Worm (Caenorhabditis elegans): ENCODE data around the gene ech-4.
A peak's percentile ranks its signal among the peaks of the same experiment; 100 is the strongest.

The ech-4 gene

ce11 chrII:10861723-10862486, 41.1 kb downstream of the ech-4 start:
- TF ChIP-seq tbx-11 (GFP tag; IDR thresholded peaks at IDR 0.05) = no peak
- no peak for TF ChIP-seq tra-4 (tag; optimal IDR thresholded peaks at IDR 0.05)
- no peak for TF ChIP-seq ama-1 (optimal IDR thresholded peaks at IDR 0.05)
- no peak for TF ChIP-seq B0310.2 (tag; optimal IDR thresholded peaks at IDR 0.05)
- TF ChIP-seq tbx-37 (GFP tag; conservative IDR thresholded peaks at IDR 0.05) = no peak
- TF ChIP-seq F13C5.2 (tag; optimal IDR thresholded peaks at IDR 0.05) = no peak
- no peak for TF ChIP-seq hmg-4 (GFP tag; optimal IDR thresholded peaks at IDR 0.05)
- no peak for TF ChIP-seq ceh-36 (tag; optimal IDR thresholded peaks at IDR 0.05)
- no peak for TF ChIP-seq sea-1 (GFP tag; conservative IDR thresholded peaks at IDR 0.05)
- TF ChIP-seq scrt-1 (GFP tag; IDR thresholded peaks at IDR 0.05) = no peak
- no peak for TF ChIP-seq ets-7 (tag; optimal IDR thresholded peaks at IDR 0.05)
- TF ChIP-seq pes-1 (GFP tag; IDR thresholded peaks at IDR 0.05) = no peak
- TF ChIP-seq aly-1 (tag; optimal IDR thresholded peaks at IDR 0.05) = no peak

ce11 chrII:10862749-10863656, 42.2 kb downstream of the ech-4 start:
- TF ChIP-seq hmbx-1 (tag; optimal IDR thresholded peaks at IDR 0.05) (no peak), tbx-37 (GFP tag; conservative IDR thresholded peaks at IDR 0.05) (no peak), flt-1 (GFP tag; IDR thresholded peaks at IDR 0.05) (no peak), tbx-11 (GFP tag; IDR thresholded peaks at IDR 0.05) (no peak), hmg-4 (GFP tag; optimal IDR thresholded peaks at IDR 0.05) (no peak), sea-1 (GFP tag; conservative IDR thresholded peaks at IDR 0.05) (no peak)

ce11 chrII:10867219-10867618, 46.4 kb downstream of the ech-4 start:
- TF ChIP-seq tra-4 (tag; optimal IDR thresholded peaks at IDR 0.05) (no peak), hnd-1 (tag; optimal IDR thresholded peaks at IDR 0.05) (no peak), ceh-36 (tag; optimal IDR thresholded peaks at IDR 0.05) (no peak), B0310.2 (tag; optimal IDR thresholded peaks at IDR 0.05) (no peak), scrt-1 (GFP tag; IDR thresholded peaks at IDR 0.05) (no peak), ama-1 (optimal IDR thresholded peaks at IDR 0.05) (no peak), pes-1 (GFP tag; IDR thresholded peaks at IDR 0.05) (no peak), tbx-11 (GFP tag; IDR thresholded peaks at IDR 0.05) (no peak), ets-7 (tag; optimal IDR thresholded peaks at IDR 0.05) (no peak), hmbx-1 (tag; optimal IDR thresholded peaks at IDR 0.05) (no peak), tbx-37 (GFP tag; conservative IDR thresholded peaks at IDR 0.05) (no peak), flt-1 (GFP tag; IDR thresholded peaks at IDR 0.05) (no peak), F13C5.2 (tag; optimal IDR thresholded peaks at IDR 0.05) (no peak), sea-1 (GFP tag; conservative IDR thresholded peaks at IDR 0.05) (no peak), ceh-13 (GFP tag; optimal IDR thresholded peaks at IDR 0.05) (no peak), hmg-4 (GFP tag; optimal IDR thresholded peaks at IDR 0.05) (no peak), aly-1 (tag; optimal IDR thresholded peaks at IDR 0.05) (no peak)

ce11 chrII:10868670-10869246, 47.9 kb downstream of the ech-4 start, which contains the start of the genes gmps-1 and cap-2:
Gene gmps-1 (minus strand): TSS chrII:10868720.
Gene cap-2 (plus strand): TSS chrII:10869196.
- TF ChIP-seq hmbx-1 (tag; optimal IDR thresholded peaks at IDR 0.05) = no peak
- peak; percentile 88 for TF ChIP-seq F13C5.2 (tag; optimal IDR thresholded peaks at IDR 0.05)
- no peak for TF ChIP-seq hmg-4 (GFP tag; optimal IDR thresholded peaks at IDR 0.05)
- no peak for TF ChIP-seq ets-7 (tag; optimal IDR thresholded peaks at IDR 0.05)
- no peak for TF ChIP-seq hnd-1 (tag; optimal IDR thresholded peaks at IDR 0.05)
- no peak for TF ChIP-seq tra-4 (tag; optimal IDR thresholded peaks at IDR 0.05)
- TF ChIP-seq ceh-13 (GFP tag; optimal IDR thresholded peaks at IDR 0.05) = no peak
- TF ChIP-seq ceh-36 (tag; optimal IDR thresholded peaks at IDR 0.05) = no peak
- TF ChIP-seq B0310.2 (tag; optimal IDR thresholded peaks at IDR 0.05) = no peak
- peak; percentile 61 for TF ChIP-seq pes-1 (GFP tag; IDR thresholded peaks at IDR 0.05)
- TF ChIP-seq tbx-37 (GFP tag; conservative IDR thresholded peaks at IDR 0.05) = no peak
- TF ChIP-seq aly-1 (tag; optimal IDR thresholded peaks at IDR 0.05) = no peak
- TF ChIP-seq tbx-11 (GFP tag; IDR thresholded peaks at IDR 0.05) = no peak
- 0 out of 2 replicates have a peak, but pooled peaks have one; percentile 17 for TF ChIP-seq sea-1 (GFP tag; conservative IDR thresholded peaks at IDR 0.05)
- TF ChIP-seq scrt-1 (GFP tag; IDR thresholded peaks at IDR 0.05) = no peak
- no peak for TF ChIP-seq ama-1 (optimal IDR thresholded peaks at IDR 0.05)
- peak; percentile 9; the same call in 1 of the 2 replicates for TF ChIP-seq flt-1 (GFP tag; IDR thresholded peaks at IDR 0.05)

- no peak for TF ChIP-seq scrt-1 (GFP tag; IDR thresholded peaks at IDR 0.05)
- TF ChIP-seq tbx-11 (GFP tag; IDR thresholded peaks at IDR 0.05) = no peak
- no peak for TF ChIP-seq tbx-37 (GFP tag; conservative IDR thresholded peaks at IDR 0.05)
- no peak for TF ChIP-seq ets-7 (tag; optimal IDR thresholded peaks at IDR 0.05)
- no peak for TF ChIP-seq sea-1 (GFP tag; conservative IDR thresholded peaks at IDR 0.05)
- no peak for TF ChIP-seq B0310.2 (tag; optimal IDR thresholded peaks at IDR 0.05)
- TF ChIP-seq hmbx-1 (tag; optimal IDR thresholded peaks at IDR 0.05) = no peak
- no peak for TF ChIP-seq flt-1 (GFP tag; IDR thresholded peaks at IDR 0.05)
- no peak for TF ChIP-seq hmg-4 (GFP tag; optimal IDR thresholded peaks at IDR 0.05)
- no peak for TF ChIP-seq hnd-1 (tag; optimal IDR thresholded peaks at IDR 0.05)
- TF ChIP-seq pes-1 (GFP tag; IDR thresholded peaks at IDR 0.05) = no peak
- TF ChIP-seq ceh-36 (tag; optimal IDR thresholded peaks at IDR 0.05) = no peak
- TF ChIP-seq tra-4 (tag; optimal IDR thresholded peaks at IDR 0.05) = no peak
Observed at ce11 chrII:10870698-10871097, 49.9 kb downstream of the ech-4 start.
